Worm (Caenorhabditis elegans): ENCODE results near the gene srbc-41.
A peak's percentile ranks its signal among the peaks of the same experiment; 100 is the strongest.

srbc-41 gene

ce11 chrV:1631717-1632116, 17.1 kb upstream of the srbc-41 start, which contains the start of gene irld-17:
irld-17 (plus strand) TSS chrV:1632017.
- no peak for TF ChIP-seq ceh-34 (tag; optimal IDR thresholded peaks at IDR 0.05)
- TF ChIP-seq ttx-3 (tag; optimal IDR thresholded peaks at IDR 0.05), result no peak
- no peak for TF ChIP-seq odd-2 (tag; optimal IDR thresholded peaks at IDR 0.05)
- TF ChIP-seq ceh-18 (tag; optimal IDR thresholded peaks at IDR 0.05), result no peak
- no peak for TF ChIP-seq madf-2 (tag; optimal IDR thresholded peaks at IDR 0.05)
- no peak for TF ChIP-seq lim-6 (tag; optimal IDR thresholded peaks at IDR 0.05)
- no peak for TF ChIP-seq elt-2 (tag; optimal IDR thresholded peaks at IDR 0.05)
- no peak for TF ChIP-seq pros-1 (tag; optimal IDR thresholded peaks at IDR 0.05)
- no peak for TF ChIP-seq che-1 (tag; optimal IDR thresholded peaks at IDR 0.05)
- TF ChIP-seq elt-4 (tag; optimal IDR thresholded peaks at IDR 0.05), result no peak
- no peak for TF ChIP-seq hlh-8 (tag; optimal IDR thresholded peaks at IDR 0.05)
- TF ChIP-seq tbx-2 (tag; optimal IDR thresholded peaks at IDR 0.05), result no peak
- TF ChIP-seq K09A11.1 (tag; optimal IDR thresholded peaks at IDR 0.05; ENCODE audit: insufficient read depth), result no peak
- no peak for TF ChIP-seq ceh-24 (tag; optimal IDR thresholded peaks at IDR 0.05)
- no peak for TF ChIP-seq pag-3 (tag; optimal IDR thresholded peaks at IDR 0.05; ENCODE audit: borderline replicate concordance)
- TF ChIP-seq tbx-7 (tag; optimal IDR thresholded peaks at IDR 0.05), result no peak
- no peak for TF ChIP-seq syd-9 (tag; optimal IDR thresholded peaks at IDR 0.05)
- TF ChIP-seq C38D4.7 (GFP tag; optimal IDR thresholded peaks at IDR 0.05), result no peak
- TF ChIP-seq ceh-31 (tag; optimal IDR thresholded peaks at IDR 0.05), result no peak

- no peak for TF ChIP-seq ceh-31 (tag; optimal IDR thresholded peaks at IDR 0.05)
- TF ChIP-seq ceh-45 (GFP tag; IDR thresholded peaks at IDR 0.05), result no peak
- TF ChIP-seq pha-2 (tag; optimal IDR thresholded peaks at IDR 0.05), result no peak
- no peak for TF ChIP-seq unc-55 (GFP tag; optimal IDR thresholded peaks at IDR 0.05)
- no peak for TF ChIP-seq unc-3 (GFP tag; conservative IDR thresholded peaks at IDR 0.05)
- TF ChIP-seq unc-3 (tag; optimal IDR thresholded peaks at IDR 0.05), result no peak
- no peak for TF ChIP-seq ceh-34 (tag; optimal IDR thresholded peaks at IDR 0.05)
- no peak for TF ChIP-seq pqm-1 (tag; optimal IDR thresholded peaks at IDR 0.05)
- no peak for TF ChIP-seq syd-9 (tag; optimal IDR thresholded peaks at IDR 0.05)
- TF ChIP-seq fkh-6 (tag; optimal IDR thresholded peaks at IDR 0.05), result no peak
- no peak for TF ChIP-seq hlh-8 (tag; optimal IDR thresholded peaks at IDR 0.05)
- no peak for TF ChIP-seq F13H6.1 (tag; optimal IDR thresholded peaks at IDR 0.05)
Observed at ce11 chrV:1631148-1631547, 16.5 kb upstream of the srbc-41 start, which contains the start of gene Y46H3D.8. Y46H3D.8 (minus strand) TSS chrV:1631248.

ce11 chrV:1629329-1629728, 14.7 kb upstream of the srbc-41 start, which contains the start of gene nhr-238:
nhr-238 (minus strand) TSS chrV:1629432.
- TF ChIP-seq ama-1 (optimal IDR thresholded peaks at IDR 0.05), result no peak
- no peak for TF ChIP-seq C38D4.7 (GFP tag; optimal IDR thresholded peaks at IDR 0.05)
- no peak for TF ChIP-seq hlh-13 (GFP tag; optimal IDR thresholded peaks at IDR 0.05)
- TF ChIP-seq ceh-6 (GFP tag; optimal IDR thresholded peaks at IDR 0.05), result no peak
- TF ChIP-seq syd-9 (tag; optimal IDR thresholded peaks at IDR 0.05), result no peak
- TF ChIP-seq nfya-1 (tag; optimal IDR thresholded peaks at IDR 0.05), result no peak
- TF ChIP-seq ceh-18 (tag; optimal IDR thresholded peaks at IDR 0.05), result no peak
- no peak for TF ChIP-seq nhr-11 (tag; optimal IDR thresholded peaks at IDR 0.05)
- TF ChIP-seq ztf-16 (tag; optimal IDR thresholded peaks at IDR 0.05), result no peak
- TF ChIP-seq T23F11.4 (GFP tag; optimal IDR thresholded peaks at IDR 0.05), result no peak
- TF ChIP-seq ttx-3 (tag; optimal IDR thresholded peaks at IDR 0.05), result no peak
- no peak for TF ChIP-seq che-1 (tag; optimal IDR thresholded peaks at IDR 0.05)
- no peak for TF ChIP-seq ceh-2 (tag; optimal IDR thresholded peaks at IDR 0.05)
- TF ChIP-seq hlh-8 (tag; optimal IDR thresholded peaks at IDR 0.05), result no peak
- no peak for TF ChIP-seq dmd-4 (tag; optimal IDR thresholded peaks at IDR 0.05; ENCODE audit: borderline replicate concordance)
- no peak for TF ChIP-seq lin-11 (tag; optimal IDR thresholded peaks at IDR 0.05)
- no peak for TF ChIP-seq ceh-30 (tag; optimal IDR thresholded peaks at IDR 0.05)
- TF ChIP-seq ceh-31 (tag; optimal IDR thresholded peaks at IDR 0.05), result no peak

ce11 chrV:1627269-1627668, 12.6 kb upstream of the srbc-41 start:
- no peak for TF ChIP-seq C08G9.2 (tag; optimal IDR thresholded peaks at IDR 0.05)
- TF ChIP-seq dve-1 (tag; optimal IDR thresholded peaks at IDR 0.05), result peak; percentile 38
- no peak for TF ChIP-seq hlh-30 (tag; optimal IDR thresholded peaks at IDR 0.05; ENCODE audit: insufficient read depth)
- peak; percentile 62 for TF ChIP-seq F13H6.1 (tag; optimal IDR thresholded peaks at IDR 0.05)
- peak; percentile 10 for TF ChIP-seq tbx-2 (tag; optimal IDR thresholded peaks at IDR 0.05)
- TF ChIP-seq ceh-18 (tag; optimal IDR thresholded peaks at IDR 0.05), result peak; percentile 0
- peak; percentile 25 for TF ChIP-seq nfya-1 (tag; optimal IDR thresholded peaks at IDR 0.05)
- no peak for TF ChIP-seq ceh-22 (tag; optimal IDR thresholded peaks at IDR 0.05)
